Fruit fly (Drosophila melanogaster) whole organism, embryonic: ENCODE data around the gene Pxn.

ENCODE experiments used
- B-H2 ChIP-seq: fragments of 200-800 bp; sonication (Bioruptor generic); optimal IDR thresholded peaks from 2 replicates; lab custom pipeline; 2018; ENCODE audit warnings: missing biosample characterization, mild to moderate bottlenecking, missing genetic modification characterization
- C15 ChIP-seq: fragments of 200-800 bp; sonication (Bioruptor generic); IDR thresholded peaks from 3 replicates; pipeline ENCODE4 v1.3.6; 2022; ENCODE audit warnings: missing biosample characterization, missing genetic modification characterization
- CG10209 ChIP-seq: fragments of 200-800 bp; sonication (Bioruptor generic); optimal IDR thresholded peaks from 3 replicates; lab custom pipeline; 2017; ENCODE audit warnings: missing biosample characterization, mild to moderate bottlenecking, missing genetic modification characterization, missing genetic modification reagents
- CG10321 ChIP-seq: fragments of 200-800 bp; sonication (Bioruptor generic); IDR thresholded peaks from 2 replicates; pipeline ENCODE4 v1.3.6; 2022; ENCODE audit warnings: missing biosample characterization, missing genetic modification characterization
- CG10543 ChIP-seq: fragments of 200-800 bp; sonication (Bioruptor generic); optimal IDR thresholded peaks from 3 replicates; lab custom pipeline; 2017; ENCODE audit warnings: missing biosample characterization, mild to moderate bottlenecking, missing genetic modification characterization, moderate library complexity
- CG10654 ChIP-seq: fragments of 200-800 bp; sonication (Bioruptor generic); optimal IDR thresholded peaks from 2 replicates; lab custom pipeline; 2016; ENCODE audit warnings: missing biosample characterization, missing genetic modification characterization
- CG11093 ChIP-seq: fragments of 200-800 bp; sonication (Bioruptor generic); IDR thresholded peaks from 3 replicates; pipeline ENCODE4 v1.3.6; 2022; ENCODE audit warnings: missing biosample characterization, missing genetic modification characterization
- CG12104 ChIP-seq: fragments of 200-800 bp; sonication (Bioruptor generic); optimal IDR thresholded peaks from 3 replicates; lab custom pipeline; 2016; ENCODE audit warnings: missing biosample characterization, missing genetic modification characterization
- CG12155 ChIP-seq: fragments of 200-800 bp; sonication (Bioruptor generic); optimal IDR thresholded peaks from 3 replicates; lab custom pipeline; 2016; ENCODE audit warnings: missing biosample characterization, missing genetic modification characterization
- CG12236 ChIP-seq: fragments of 200-800 bp; sonication (Bioruptor generic); optimal IDR thresholded peaks from 2 replicates; lab custom pipeline; 2016; ENCODE audit warnings: missing biosample characterization, missing genetic modification characterization
- CG12744 ChIP-seq: fragments of 200-800 bp; sonication (Bioruptor generic); optimal IDR thresholded peaks from 2 replicates; lab custom pipeline; 2016; ENCODE audit warnings: missing biosample characterization, missing genetic modification characterization
- CG12942 ChIP-seq: fragments of 200-800 bp; sonication (Bioruptor generic); optimal IDR thresholded peaks from 3 replicates; lab custom pipeline; 2016; ENCODE audit warnings: missing biosample characterization, missing genetic modification characterization
- CG13296 ChIP-seq: fragments of 200-800 bp; sonication (Bioruptor generic); optimal IDR thresholded peaks from 3 replicates; lab custom pipeline; 2018; ENCODE audit warnings: missing biosample characterization, mild to moderate bottlenecking, missing genetic modification characterization
- CG13624 ChIP-seq: fragments of 200-800 bp; sonication (Bioruptor generic); optimal IDR thresholded peaks from 2 replicates; lab custom pipeline; 2016; ENCODE audit warnings: missing biosample characterization, missing genetic modification characterization
- CG13775 ChIP-seq: fragments of 200-800 bp; sonication (Bioruptor generic); optimal IDR thresholded peaks from 3 replicates; lab custom pipeline; 2017; ENCODE audit warnings: missing biosample characterization, mild to moderate bottlenecking, missing genetic modification characterization
- CG14860 ChIP-seq: fragments of 200-800 bp; sonication (Bioruptor generic); IDR thresholded peaks from 3 replicates; pipeline ENCODE4 v1.3.6; 2022; ENCODE audit warnings: missing biosample characterization, missing genetic modification characterization; ENCODE audit not compliant: partially characterized antibody
- CG15073 ChIP-seq: fragments of 200-800 bp; sonication (Bioruptor generic); optimal IDR thresholded peaks from 2 replicates; lab custom pipeline; 2016; ENCODE audit warnings: missing biosample characterization, missing genetic modification characterization
- CG1602 ChIP-seq: fragments of 200-800 bp; sonication (Bioruptor generic); optimal IDR thresholded peaks from 3 replicates; lab custom pipeline; 2016; ENCODE audit warnings: missing biosample characterization, missing genetic modification characterization
- CG18262 ChIP-seq: fragments of 200-800 bp; optimal IDR thresholded peaks from 3 replicates; lab custom pipeline; 2019; ENCODE audit warnings: missing biosample characterization, mild to moderate bottlenecking, missing genetic modification characterization, moderate library complexity
- CG30403 ChIP-seq: fragments of 200-800 bp; sonication (Bioruptor generic); optimal IDR thresholded peaks from 3 replicates; lab custom pipeline; 2016; ENCODE audit warnings: missing biosample characterization, missing genetic modification characterization
- CG4617 ChIP-seq: fragments of 200-800 bp; sonication (Bioruptor generic); optimal IDR thresholded peaks from 3 replicates; lab custom pipeline; 2016; ENCODE audit warnings: missing biosample characterization, missing genetic modification characterization, borderline replicate concordance
- CG5245 ChIP-seq: fragments of 200-800 bp; sonication (Bioruptor generic); optimal IDR thresholded peaks from 3 replicates; lab custom pipeline; 2016; ENCODE audit warnings: missing biosample characterization, missing genetic modification characterization
- CG6683 ChIP-seq: fragments of 200-800 bp; sonication (Bioruptor generic); optimal IDR thresholded peaks from 2 replicates; lab custom pipeline; 2017; ENCODE audit warnings: missing biosample characterization, mild to moderate bottlenecking, missing genetic modification characterization, missing genetic modification reagents
- CG6813 ChIP-seq: fragments of 200-800 bp; sonication (Bioruptor generic); optimal IDR thresholded peaks from 2 replicates; lab custom pipeline; 2017; ENCODE audit warnings: missing biosample characterization, missing genetic modification characterization, mild to moderate bottlenecking, moderate library complexity, missing genetic modification reagents
- CG7372 ChIP-seq: fragments of 200-800 bp; sonication (Bioruptor generic); IDR thresholded peaks from 2 replicates; pipeline ENCODE4 v1.3.6; 2022; ENCODE audit warnings: missing biosample characterization, missing genetic modification characterization
- CG7928 ChIP-seq: fragments of 200-800 bp; sonication (Bioruptor generic); optimal IDR thresholded peaks from 2 replicates; lab custom pipeline; 2017; ENCODE audit warnings: missing biosample characterization, mild to moderate bottlenecking, missing genetic modification characterization
- CG9609 ChIP-seq: fragments of 200-800 bp; sonication (Bioruptor generic); optimal IDR thresholded peaks from 3 replicates; lab custom pipeline; 2016; ENCODE audit warnings: missing biosample characterization, missing genetic modification characterization
- Dad ChIP-seq: fragments of 200-800 bp; sonication (Bioruptor generic); optimal IDR thresholded peaks from 3 replicates; lab custom pipeline; 2016; ENCODE audit warnings: missing biosample characterization, missing genetic modification characterization
- Dek ChIP-seq: fragments of 200-800 bp; sonication (Bioruptor generic); optimal IDR thresholded peaks from 3 replicates; lab custom pipeline; 2019; ENCODE audit warnings: missing biosample characterization, mild to moderate bottlenecking, missing genetic modification characterization, moderate library complexity
- GATAe ChIP-seq: fragments of 200-800 bp; sonication (Bioruptor generic); conservative IDR thresholded peaks from 2 replicates; pipeline ENCODE4 v1.3.6; 2022; ENCODE audit warnings: missing biosample characterization, missing genetic modification characterization
- Hsf ChIP-seq: fragments of 200-800 bp; sonication (Bioruptor generic); optimal IDR thresholded peaks from 3 replicates; lab custom pipeline; 2016; ENCODE audit warnings: missing biosample characterization, missing genetic modification characterization
- Pdp1 ChIP-seq, 2 experiments: fragments of 200-800 bp; sonication (Bioruptor generic); optimal IDR thresholded peaks; 3 replicates each; lab custom pipeline; 2016; ENCODE audit warnings: missing biosample characterization in 2 of 2, missing genetic modification characterization in 2 of 2, mild to moderate bottlenecking in 1 of 2, moderate library complexity in 1 of 2
- Side ChIP-seq: fragments of 200-800 bp; sonication (Bioruptor generic); optimal IDR thresholded peaks from 2 replicates; lab custom pipeline; 2016; ENCODE audit warnings: missing biosample characterization, missing genetic modification characterization
- Taf1 ChIP-seq: fragments of 200-800 bp; sonication (Bioruptor generic); IDR thresholded peaks from 2 replicates; pipeline ENCODE4 v1.3.6; 2022; ENCODE audit warnings: missing biosample characterization, missing genetic modification characterization
- al ChIP-seq: fragments of 200-800 bp; sonication (Bioruptor generic); IDR thresholded peaks from 2 replicates; pipeline ENCODE4 v1.3.6; 2022; ENCODE audit warnings: missing biosample characterization, missing genetic modification characterization
- bigmax ChIP-seq: fragments of 200-800 bp; sonication (Bioruptor generic); optimal IDR thresholded peaks from 2 replicates; lab custom pipeline; 2018; ENCODE audit warnings: missing biosample characterization, mild to moderate bottlenecking, missing genetic modification characterization
- croc ChIP-seq: fragments of 200-800 bp; sonication (Bioruptor generic); conservative IDR thresholded peaks from 3 replicates; pipeline ENCODE4 v1.3.6; 2022; ENCODE audit warnings: missing biosample characterization, missing genetic modification characterization
- eyg ChIP-seq: fragments of 200-800 bp; sonication (Bioruptor generic); optimal IDR thresholded peaks from 3 replicates; lab custom pipeline; 2016; ENCODE audit warnings: missing biosample characterization, missing genetic modification characterization
- fd3F ChIP-seq: fragments of 200-800 bp; sonication (Bioruptor generic); optimal IDR thresholded peaks from 2 replicates; lab custom pipeline; 2018; ENCODE audit warnings: missing biosample characterization, mild to moderate bottlenecking, missing genetic modification characterization, moderate library complexity
- fd64A ChIP-seq: fragments of 200-800 bp; sonication (Bioruptor generic); optimal IDR thresholded peaks from 3 replicates; lab custom pipeline; 2018; ENCODE audit warnings: missing biosample characterization, mild to moderate bottlenecking, missing genetic modification characterization
- fru ChIP-seq: fragments of >200 bp; optimal IDR thresholded peaks from 2 replicates; lab custom pipeline; 2017
- kay ChIP-seq: fragments of 200-800 bp; sonication (Bioruptor generic); optimal IDR thresholded peaks from 2 replicates; lab custom pipeline; 2016; ENCODE audit warnings: missing biosample characterization, missing genetic modification characterization
- maf-S ChIP-seq: fragments of 200-800 bp; sonication (Bioruptor generic); optimal IDR thresholded peaks from 2 replicates; lab custom pipeline; 2016; ENCODE audit warnings: missing biosample characterization, missing genetic modification characterization
- nerfin-1 ChIP-seq: fragments of 200-800 bp; sonication (Bioruptor generic); optimal IDR thresholded peaks from 3 replicates; lab custom pipeline; 2019; ENCODE audit warnings: missing biosample characterization, mild to moderate bottlenecking, missing genetic modification characterization, moderate library complexity
- row ChIP-seq: fragments of 200-800 bp; sonication (Bioruptor generic); IDR thresholded peaks from 3 replicates; pipeline ENCODE4 v1.3.6; 2022; ENCODE audit warnings: missing biosample characterization, missing genetic modification characterization
- sima ChIP-seq: fragments of 200-800 bp; sonication (Bioruptor generic); optimal IDR thresholded peaks from 2 replicates; lab custom pipeline; 2016; ENCODE audit warnings: missing biosample characterization, missing genetic modification characterization
- slou ChIP-seq: fragments of 200-800 bp; sonication (Bioruptor generic); optimal IDR thresholded peaks from 3 replicates; lab custom pipeline; 2016; ENCODE audit warnings: missing biosample characterization, missing genetic modification characterization
- sr ChIP-seq: fragments of 200-800 bp; sonication (Bioruptor generic); IDR thresholded peaks from 3 replicates; pipeline ENCODE4 v1.3.6; 2022; ENCODE audit warnings: missing biosample characterization, missing genetic modification characterization
- tup ChIP-seq: fragments of 200-800 bp; sonication (Bioruptor generic); optimal IDR thresholded peaks from 2 replicates; lab custom pipeline; 2016; ENCODE audit warnings: missing biosample characterization, mild to moderate bottlenecking, missing genetic modification characterization, moderate library complexity
- twi ChIP-seq: fragments of 200-800 bp; optimal IDR thresholded peaks from 2 replicates; lab custom pipeline; 2019; ENCODE audit warnings: missing biosample characterization, mild to moderate bottlenecking, missing genetic modification characterization, moderate library complexity
- vvl ChIP-seq: fragments of 200-800 bp; sonication (Bioruptor generic); IDR thresholded peaks from 2 replicates; pipeline ENCODE4 v1.3.6; 2022; ENCODE audit warnings: missing biosample characterization, missing genetic modification characterization
- zfh2 ChIP-seq: fragments of 200-800 bp; sonication (Bioruptor generic); optimal IDR thresholded peaks from 2 replicates; lab custom pipeline; 2016; ENCODE audit warnings: missing biosample characterization, missing genetic modification characterization

The Pxn gene

dm6 chr3L:2631406-2631805 lies 1.5 kb upstream of the Pxn start, which contains the start of the genes CG42245 and MEP-1 (continued):
- TF ChIP-seq fd64A (GFP tag; lab: Kevin White, UChicago) (no peak), CG12236 (GFP tag; lab: Kevin White, UChicago) (peak; percentile 49), CG6813 (GFP tag; lab: Kevin White, UChicago) (no peak), fd3F (GFP tag; lab: Kevin White, UChicago) (no peak), CG10321 (GFP tag; lab: Robert Waterston, UW) (no peak), Taf1 (GFP tag; lab: Robert Waterston, UW) (no peak), Hsf (GFP tag; lab: Kevin White, UChicago) (peak; percentile 63), CG12104 (GFP tag; lab: Kevin White, UChicago) (peak; percentile 51), CG7372 (GFP tag; lab: Robert Waterston, UW) (no peak), Side (GFP tag; lab: Kevin White, UChicago) (peak; percentile 46), CG30403 (GFP tag; lab: Kevin White, UChicago) (peak; percentile 57), croc (GFP tag; lab: Robert Waterston, UW) (no peak), CG6683 (GFP tag; lab: Kevin White, UChicago) (no peak), Dek (tag; lab: Kevin White, UChicago) (no peak), CG13624 (peak; percentile 72), CG11093 (GFP tag; lab: Robert Waterston, UW) (no peak), row (GFP tag; lab: Robert Waterston, UW) (no peak), CG12155 (peak; percentile 56), CG12744 (GFP tag; lab: Kevin White, UChicago) (peak; percentile 7), CG18262 (peak; percentile 44), bigmax (no peak), C15 (GFP tag; lab: Robert Waterston, UW) (no peak), twi (peak; percentile 58), CG10209 (GFP tag; lab: Kevin White, UChicago) (peak; percentile 17), CG4617 (GFP tag; lab: Kevin White, UChicago) (peak; percentile 72), CG12942 (GFP tag; lab: Kevin White, UChicago) (peak; percentile 57), sima (GFP tag; lab: Kevin White, UChicago) (no peak), CG1602 (GFP tag; lab: Kevin White, UChicago) (peak; percentile 26), Pdp1 (GFP tag; optimal IDR thresholded peaks at IDR 0.05; lab: Kevin White, UChicago) (peak in 1 of 2 experiments; percentile 46), Dad (peak; percentile 57), vvl (peak; percentile 68; the same call in 1 of the 2 replicates), CG15073 (GFP tag; lab: Kevin White, UChicago) (no peak), fru (no peak), CG14860 (peak; percentile 66), CG5245 (peak; percentile 26), al (GFP tag; lab: Robert Waterston, UW) (no peak), kay (GFP tag; lab: Kevin White, UChicago) (peak; percentile 42), nerfin-1 (tag; lab: Kevin White, UChicago) (peak; percentile 24), CG7928 (GFP tag; lab: Kevin White, UChicago) (no peak), slou (no peak), GATAe (no peak), CG10543 (GFP tag; lab: Kevin White, UChicago) (peak; percentile 45), zfh2 (peak; percentile 33), eyg (GFP tag; lab: Kevin White, UChicago) (no peak), CG13296 (peak; percentile 32), maf-S (GFP tag; lab: Kevin White, UChicago) (peak; percentile 32), CG10654 (GFP tag; lab: Kevin White, UChicago) (peak; percentile 53), CG13775 (GFP tag; lab: Kevin White, UChicago) (peak; percentile 53), B-H2 (peak; percentile 30), CG9609 (GFP tag; lab: Kevin White, UChicago) (peak; percentile 17), sr (GFP tag; lab: Robert Waterston, UW) (no peak), tup (GFP tag; lab: Kevin White, UChicago) (peak; percentile 52)
